Fruit fly (Drosophila melanogaster): ENCODE data around the gene CG9302.

DNA sequence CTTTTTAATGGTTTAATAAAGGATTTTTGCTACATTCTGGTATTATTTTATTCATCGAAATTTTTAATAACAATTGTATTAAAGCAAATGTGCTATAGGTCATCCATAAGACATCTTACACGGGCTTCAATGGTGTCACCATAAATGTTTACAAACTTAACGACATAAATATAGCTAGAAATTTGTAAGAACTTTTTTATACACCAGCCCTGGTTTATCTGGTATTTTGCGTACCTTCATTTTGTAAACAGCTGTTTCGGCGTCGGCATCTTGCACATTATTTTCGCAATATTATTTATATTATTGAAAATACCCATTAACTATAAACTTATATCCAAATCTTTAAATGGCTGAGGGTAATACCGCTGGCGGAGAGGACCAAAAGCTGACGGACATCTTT, 11.0 kb downstream of the CG9302 start, which contains the start of gene Tap42:
- TF ChIP-seq CG8478 (optimal IDR thresholded peaks at IDR 0.05) (no peak), pan (optimal IDR thresholded peaks at IDR 0.05) (no peak), usp (GFP tag; optimal IDR thresholded peaks at IDR 0.05) (no peak), EcR (GFP tag; optimal IDR thresholded peaks at IDR 0.05) (no peak), psq (optimal IDR thresholded peaks at IDR 0.05) (no peak), Dll (optimal IDR thresholded peaks at IDR 0.05) (no peak)
